Worm (Caenorhabditis elegans): ENCODE measurements around the gene fbxb-11.

ce11 chrII:1730103-1730502 is 5.7 kb downstream of the fbxb-11 start, which contains the start of gene ceh-81:
- TF ChIP-seq ceh-44 (GFP tag; IDR thresholded peaks at IDR 0.05) (no peak), R02D3.7 (tag; optimal IDR thresholded peaks at IDR 0.05) (no peak)

All from whole organism, L4 larva.